Fruit fly (Drosophila melanogaster) whole organism, pupa: ENCODE measurements around the gene mil.
A peak's percentile ranks its signal among the peaks of the same experiment; 100 is the strongest.

ENCODE experiments used
- CG10348 ChIP-seq: fragments of 200-800 bp; sonication (Bioruptor generic); IDR thresholded peaks from 2 replicates; pipeline ENCODE4 v1.3.6; 2022; ENCODE audit warnings: missing biosample characterization, missing genetic modification characterization
- CG12605 ChIP-seq: fragments of 200-800 bp; sonication (Bioruptor generic); IDR thresholded peaks from 2 replicates; pipeline ENCODE4 v1.3.6; 2022; ENCODE audit warnings: missing biosample characterization, missing genetic modification characterization
- CG13204 ChIP-seq: fragments of 200-800 bp; sonication (Bioruptor generic); optimal IDR thresholded peaks from 2 replicates; lab custom pipeline; 2018; ENCODE audit warnings: missing biosample characterization, mild to moderate bottlenecking, missing genetic modification characterization, moderate library complexity
- CG14655 ChIP-seq: fragments of 200-800 bp; sonication (Bioruptor generic); optimal IDR thresholded peaks from 3 replicates; lab custom pipeline; 2017; ENCODE audit warnings: mild to moderate bottlenecking, missing biosample characterization, missing genetic modification reagents, missing genetic modification characterization
- CG15710 ChIP-seq: fragments of 200-800 bp; sonication (Bioruptor generic); optimal IDR thresholded peaks from 2 replicates; lab custom pipeline; 2018; ENCODE audit warnings: missing biosample characterization, mild to moderate bottlenecking, missing genetic modification characterization, moderate library complexity
- CG17806 ChIP-seq: fragments of 200-800 bp; sonication (Bioruptor generic); optimal IDR thresholded peaks from 2 replicates; lab custom pipeline; 2018; ENCODE audit warnings: missing biosample characterization, mild to moderate bottlenecking, missing genetic modification characterization, moderate library complexity
- CG32121 ChIP-seq: fragments of 200-800 bp; sonication (Bioruptor generic); IDR thresholded peaks from 2 replicates; pipeline ENCODE4 v1.3.6; 2022; ENCODE audit warnings: missing biosample characterization, missing genetic modification characterization
- CG34367 ChIP-seq: fragments of 200-800 bp; sonication (Bioruptor generic); optimal IDR thresholded peaks from 2 replicates; lab custom pipeline; 2018; ENCODE audit warnings: missing biosample characterization, mild to moderate bottlenecking, missing genetic modification characterization
- CG4496 ChIP-seq: fragments of 200-800 bp; sonication (Bioruptor generic); IDR thresholded peaks from 3 replicates; pipeline ENCODE4 v1.3.6; 2022; ENCODE audit warnings: missing biosample characterization, missing genetic modification characterization
- CG8159 ChIP-seq: fragments of 200-800 bp; sonication (Bioruptor generic); optimal IDR thresholded peaks from 3 replicates; lab custom pipeline; 2018; ENCODE audit warnings: missing biosample characterization, mild to moderate bottlenecking, missing genetic modification characterization, moderate library complexity
- CG8301 ChIP-seq: fragments of 200-800 bp; sonication (Bioruptor generic); optimal IDR thresholded peaks from 2 replicates; lab custom pipeline; 2018; ENCODE audit warnings: missing biosample characterization, mild to moderate bottlenecking, missing genetic modification characterization
- CG9948 ChIP-seq: fragments of 200-800 bp; sonication (Bioruptor generic); optimal IDR thresholded peaks from 2 replicates; lab custom pipeline; 2018; ENCODE audit warnings: missing biosample characterization, mild to moderate bottlenecking, missing genetic modification characterization, moderate library complexity
- D1 ChIP-seq: fragments of 200-800 bp; sonication (Bioruptor generic); optimal IDR thresholded peaks from 2 replicates; lab custom pipeline; 2018; ENCODE audit warnings: missing biosample characterization, mild to moderate bottlenecking, missing genetic modification characterization, moderate library complexity
- EcR ChIP-seq: fragments of 200-800 bp; sonication (Bioruptor generic); optimal IDR thresholded peaks from 3 replicates; lab custom pipeline; 2019; ENCODE audit warnings: missing biosample characterization, missing genetic modification characterization, mild to moderate bottlenecking, moderate library complexity, missing genetic modification reagents
- Ets98B ChIP-seq: fragments of 200-800 bp; sonication (Bioruptor generic); IDR thresholded peaks from 2 replicates; pipeline ENCODE4 v1.3.6; 2022; ENCODE audit warnings: missing biosample characterization, missing genetic modification characterization
- Pif1A ChIP-seq: fragments of 200-800 bp; sonication (Bioruptor generic); optimal IDR thresholded peaks from 3 replicates; lab custom pipeline; 2016; ENCODE audit warnings: missing biosample characterization, missing genetic modification characterization
- Pif1B ChIP-seq: fragments of 200-800 bp; sonication (Bioruptor generic); optimal IDR thresholded peaks from 3 replicates; lab custom pipeline; 2016; ENCODE audit warnings: missing biosample characterization, missing genetic modification characterization
- Snoo ChIP-seq: fragments of 200-800 bp; sonication (Bioruptor generic); optimal IDR thresholded peaks from 3 replicates; lab custom pipeline; 2017; ENCODE audit warnings: missing biosample characterization, mild to moderate bottlenecking, missing genetic modification characterization, inconsistent platforms
- fd96Ca ChIP-seq: fragments of 200-800 bp; sonication (Bioruptor generic); IDR thresholded peaks from 3 replicates; pipeline ENCODE4 v1.3.6; 2022; ENCODE audit warnings: missing biosample characterization, missing genetic modification characterization
- gl ChIP-seq: fragments of 200-800 bp; sonication (Bioruptor generic); optimal IDR thresholded peaks from 2 replicates; lab custom pipeline; 2018; ENCODE audit warnings: missing biosample characterization, mild to moderate bottlenecking, missing genetic modification characterization
- rn ChIP-seq: fragments of 200-800 bp; sonication (Bioruptor generic); IDR thresholded peaks from 2 replicates; pipeline ENCODE4 v1.3.6; 2022; ENCODE audit warnings: missing biosample characterization, missing genetic modification characterization

mil gene

DNA sequence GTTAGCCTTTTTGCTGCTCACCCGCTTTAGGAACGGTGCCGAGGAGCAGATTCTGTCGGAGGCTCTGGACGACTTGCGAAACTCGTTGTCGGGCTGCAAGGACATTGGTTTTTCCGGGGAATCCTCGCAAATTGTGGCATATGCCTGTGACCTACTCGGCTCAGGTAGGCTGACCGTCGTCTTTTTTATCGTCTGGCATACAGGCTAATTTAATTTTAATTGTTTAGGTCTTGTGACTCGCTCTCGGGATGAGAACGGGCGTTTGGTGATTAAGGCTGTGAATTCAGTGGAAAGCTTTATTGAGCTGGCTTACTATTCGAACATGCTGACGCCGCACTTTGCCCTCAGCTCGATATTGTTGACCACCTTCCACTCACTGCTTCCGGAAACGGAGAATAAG is 19.2 kb downstream of the mil start:
- TF ChIP-seq D1: no peak
- no peak for TF ChIP-seq EcR (GFP tag; lab: Kevin White, UChicago)
- TF ChIP-seq fd96Ca (GFP tag; lab: Robert Waterston, UW): no peak
- no peak for TF ChIP-seq CG17806 (tag; lab: Kevin White, UChicago)
- no peak for TF ChIP-seq CG12605 (GFP tag; lab: Robert Waterston, UW)
- TF ChIP-seq CG34367 (tag; lab: Kevin White, UChicago): no peak
- TF ChIP-seq Pif1B (GFP tag; lab: Kevin White, UChicago): no peak
- no peak for TF ChIP-seq Ets98B
- TF ChIP-seq CG10348 (GFP tag; lab: Robert Waterston, UW): no peak
- TF ChIP-seq CG9948 (tag; lab: Kevin White, UChicago): no peak
- TF ChIP-seq CG8159 (tag; lab: Kevin White, UChicago): no peak
- TF ChIP-seq CG8301 (tag; lab: Kevin White, UChicago): no peak
- no peak for TF ChIP-seq CG32121 (GFP tag; lab: Robert Waterston, UW)
- no peak for TF ChIP-seq CG15710 (tag; lab: Kevin White, UChicago)
- TF ChIP-seq rn (GFP tag; lab: Robert Waterston, UW): no peak
- no peak for TF ChIP-seq CG4496 (GFP tag; lab: Robert Waterston, UW)
- TF ChIP-seq Pif1A: no peak
- no peak for TF ChIP-seq gl (tag; lab: Kevin White, UChicago)

DNA sequence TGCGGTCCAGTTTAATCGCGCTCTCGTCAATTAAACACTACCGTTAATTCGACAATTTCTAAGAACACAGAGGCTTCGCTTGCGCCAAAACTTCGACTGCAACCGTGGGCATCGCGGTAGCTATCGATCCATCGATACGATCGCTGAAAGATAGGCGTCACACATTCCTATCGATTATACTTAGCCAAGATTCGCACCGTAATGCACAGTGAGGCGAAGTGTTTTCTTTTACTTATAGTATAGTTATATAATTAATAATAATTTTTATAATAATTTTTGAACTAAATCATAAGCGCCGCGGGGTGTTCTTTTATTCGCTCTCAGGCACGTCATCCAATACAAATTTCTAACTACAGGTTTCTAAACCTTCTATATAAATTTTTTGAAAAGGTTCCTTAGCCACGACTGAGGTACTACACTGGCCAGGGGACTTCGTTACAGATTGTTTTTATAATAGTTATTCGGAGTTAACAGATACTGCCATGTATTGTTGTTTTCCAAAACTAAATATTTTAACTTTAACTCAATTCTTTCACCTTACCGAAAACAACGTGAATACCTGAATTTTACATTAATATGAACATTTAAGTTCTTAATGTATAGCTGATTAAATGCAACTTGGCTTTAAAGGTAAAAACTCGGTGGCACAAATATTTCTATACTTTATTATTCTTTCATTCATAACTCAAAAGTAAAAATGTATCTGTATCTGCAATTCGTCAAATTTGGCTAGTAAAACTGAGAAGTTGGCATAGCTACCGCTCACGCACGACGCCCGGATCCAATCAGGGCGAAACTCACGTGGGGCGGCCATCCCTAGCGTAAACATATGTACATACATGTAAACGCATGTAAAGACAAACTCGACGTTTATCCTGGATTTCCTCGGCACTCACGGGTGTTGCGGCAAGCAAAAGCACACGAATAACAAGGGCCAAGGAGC is 25.8 kb downstream of the mil start, which contains the start of the genes NSD and BOD1:
NSD (minus strand) TSS at position 102 of the 943 bp plus-strand sequence.
BOD1 (plus strand) TSS at position 494 of the 943 bp plus-strand sequence.
- TF ChIP-seq CG4496 (GFP tag; lab: Robert Waterston, UW): peak; percentile 46; the same call in 2 of the 3 replicates
- peak; percentile 14 for TF ChIP-seq CG15710 (tag; lab: Kevin White, UChicago)
- peak; percentile 65; the same call in 2 of the 3 replicates for TF ChIP-seq fd96Ca (GFP tag; lab: Robert Waterston, UW)
- TF ChIP-seq gl (tag; lab: Kevin White, UChicago): no peak
- TF ChIP-seq CG8159 (tag; lab: Kevin White, UChicago): no peak
- TF ChIP-seq D1: no peak
- no peak for TF ChIP-seq CG34367 (tag; lab: Kevin White, UChicago)
- no peak for TF ChIP-seq CG14655 (GFP tag; lab: Kevin White, UChicago)
- TF ChIP-seq CG9948 (tag; lab: Kevin White, UChicago): peak; percentile 4
- no peak for TF ChIP-seq CG13204 (GFP tag; lab: Kevin White, UChicago)
- TF ChIP-seq Snoo (tag; lab: Kevin White, UChicago): peak; percentile 16
- no peak for TF ChIP-seq Pif1B (GFP tag; lab: Kevin White, UChicago)
- TF ChIP-seq Pif1A: no peak
- TF ChIP-seq CG8301 (tag; lab: Kevin White, UChicago): no peak
- TF ChIP-seq CG17806 (tag; lab: Kevin White, UChicago): peak; percentile 44
- TF ChIP-seq rn (GFP tag; lab: Robert Waterston, UW): no peak
- no peak for TF ChIP-seq CG12605 (GFP tag; lab: Robert Waterston, UW)
- peak; percentile 54 for TF ChIP-seq Ets98B
- TF ChIP-seq CG10348 (GFP tag; lab: Robert Waterston, UW): no peak
- TF ChIP-seq EcR (GFP tag; lab: Kevin White, UChicago): no peak
- no peak for TF ChIP-seq CG32121 (GFP tag; lab: Robert Waterston, UW)

DNA sequence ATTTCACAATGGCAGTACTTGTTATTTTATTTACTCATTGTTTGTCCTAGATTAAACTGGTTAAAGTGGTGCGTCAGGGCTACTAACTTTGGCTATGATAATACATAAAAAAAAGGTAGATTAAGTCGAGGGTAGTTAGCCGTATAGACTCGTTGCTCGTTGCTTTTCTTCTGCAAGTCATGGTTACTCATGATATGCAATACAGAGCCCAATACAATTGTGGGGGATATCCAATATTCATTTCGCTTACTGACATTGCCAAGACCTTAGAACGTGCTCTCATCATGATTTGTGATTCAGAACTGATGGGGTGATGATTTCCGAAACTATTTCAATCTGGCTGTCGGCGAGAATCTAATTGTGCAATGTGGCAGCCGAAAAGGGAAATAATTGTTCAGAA is 33.2 kb downstream of the mil start:
- TF ChIP-seq Pif1A: no peak
- TF ChIP-seq CG34367 (tag; lab: Kevin White, UChicago): no peak
- TF ChIP-seq CG9948 (tag; lab: Kevin White, UChicago): no peak
- TF ChIP-seq gl (tag; lab: Kevin White, UChicago): no peak
- no peak for TF ChIP-seq CG15710 (tag; lab: Kevin White, UChicago)
- TF ChIP-seq CG8301 (tag; lab: Kevin White, UChicago): no peak
- no peak for TF ChIP-seq CG13204 (GFP tag; lab: Kevin White, UChicago)
- TF ChIP-seq fd96Ca (GFP tag; lab: Robert Waterston, UW): no peak
- no peak for TF ChIP-seq CG4496 (GFP tag; lab: Robert Waterston, UW)
- TF ChIP-seq CG10348 (GFP tag; lab: Robert Waterston, UW): no peak
- no peak for TF ChIP-seq D1
- TF ChIP-seq CG14655 (GFP tag; lab: Kevin White, UChicago): no peak
- no peak for TF ChIP-seq EcR (GFP tag; lab: Kevin White, UChicago)
- TF ChIP-seq CG17806 (tag; lab: Kevin White, UChicago): no peak
- TF ChIP-seq CG32121 (GFP tag; lab: Robert Waterston, UW): no peak
- no peak for TF ChIP-seq CG8159 (tag; lab: Kevin White, UChicago)
- no peak for TF ChIP-seq Snoo (tag; lab: Kevin White, UChicago)
- TF ChIP-seq CG12605 (GFP tag; lab: Robert Waterston, UW): no peak
- TF ChIP-seq Ets98B: no peak

DNA sequence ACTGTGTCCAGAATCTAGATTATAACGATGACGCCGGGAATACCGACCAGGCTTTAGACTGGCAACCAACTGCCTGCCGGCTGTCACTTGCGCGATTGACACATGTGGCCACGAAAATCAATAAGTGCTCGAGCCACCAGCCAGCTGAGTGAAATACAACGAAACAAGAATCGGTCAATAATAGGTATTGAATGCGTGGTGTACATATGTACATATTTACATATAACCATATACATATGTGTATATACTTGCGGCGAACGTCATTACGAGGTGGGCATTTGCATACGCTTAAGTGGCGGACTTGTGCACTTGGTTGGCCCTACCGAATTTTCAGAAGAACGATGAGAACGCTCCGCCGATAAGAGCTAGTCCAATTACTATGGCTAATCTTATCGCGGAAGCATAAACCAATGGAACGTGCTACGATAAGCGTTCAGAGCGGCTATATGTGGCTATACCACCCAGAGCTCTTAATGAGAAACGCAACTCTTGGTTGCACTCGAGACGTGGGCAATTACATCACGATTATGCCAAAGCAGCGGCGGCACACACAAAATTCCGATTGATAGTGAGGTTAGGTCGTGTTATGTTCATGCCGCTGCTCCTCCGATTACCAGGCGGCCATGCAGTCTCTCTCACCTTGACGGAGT is 34.4 kb downstream of the mil start:
- TF ChIP-seq fd96Ca (GFP tag; lab: Robert Waterston, UW) (no peak), CG8159 (tag; lab: Kevin White, UChicago) (no peak), gl (tag; lab: Kevin White, UChicago) (no peak), CG32121 (GFP tag; lab: Robert Waterston, UW) (no peak), Snoo (tag; lab: Kevin White, UChicago) (no peak), CG14655 (GFP tag; lab: Kevin White, UChicago) (no peak), CG8301 (tag; lab: Kevin White, UChicago) (no peak), D1 (no peak)
